Worm (Caenorhabditis elegans) whole organism, young adult: ENCODE data around the gene fog-2.

ENCODE experiments used
- F57C9.4 ChIP-seq: sonication (generic microtip); optimal IDR thresholded peaks from 2 replicates; lab custom pipeline; 2017; ENCODE audit warnings: mild to moderate bottlenecking, missing genetic modification characterization, missing compliant biosample characterization
- chd-7 ChIP-seq: sonication (generic microtip); optimal IDR thresholded peaks from 2 replicates; lab custom pipeline; 2016; ENCODE audit warnings: mild to moderate bottlenecking, missing genetic modification characterization, moderate library complexity, missing compliant biosample characterization
- ets-4 ChIP-seq: fragments of 200-800 bp; sonication (Bioruptor generic); optimal IDR thresholded peaks from 2 replicates; lab custom pipeline; 2018; ENCODE audit warnings: mild to moderate bottlenecking, missing genetic modification characterization, missing compliant biosample characterization
- nhr-90 ChIP-seq: sonication (generic microtip); optimal IDR thresholded peaks from 2 replicates; lab custom pipeline; 2016; ENCODE audit warnings: missing genotype, mild to moderate bottlenecking, missing genetic modification characterization, missing compliant biosample characterization
- pha-4 ChIP-seq: fragments of 150-350 bp; sonication (generic microtip); optimal IDR thresholded peaks from 2 replicates; lab custom pipeline; 2014; ENCODE audit warnings: missing biosample characterization, missing genetic modification reagents, missing genetic modification characterization
- tbx-9 ChIP-seq: sonication (generic microtip); optimal IDR thresholded peaks from 2 replicates; lab custom pipeline; 2016; ENCODE audit warnings: borderline replicate concordance, missing genetic modification characterization, inconsistent platforms, missing compliant biosample characterization

- TF ChIP-seq tbx-9 (tag; lab: Kevin White, UChicago) (no peak), nhr-90 (no peak), ets-4 (no peak), chd-7 (no peak), pha-4 (tag; lab: Kevin White, UChicago) (no peak), F57C9.4 (no peak)
Observed at ce11 chrV:20188790-20189189, 10.3 kb upstream of the fog-2 start, which contains the start of gene fbxa-116.
